Fruit fly (Drosophila melanogaster): ENCODE results near the gene Ten-a.

Ten-a gene

dm6 chrX:12221496-12221895 lies 178.0 kb downstream of the Ten-a start (continued):
- no peak for TF ChIP-seq CG9797 (GFP tag; optimal IDR thresholded peaks at IDR 0.05)
- no peak for TF ChIP-seq da (GFP tag; optimal IDR thresholded peaks at IDR 0.05)
- TF ChIP-seq CG14667 (GFP tag; IDR thresholded peaks at IDR 0.05): no peak
- no peak for TF ChIP-seq CG31224 (GFP tag; IDR thresholded peaks at IDR 0.05)
- no peak for TF ChIP-seq CG18476 (GFP tag; optimal IDR thresholded peaks at IDR 0.05)
- peak; percentile 89 for TF ChIP-seq CG2712 (tag; optimal IDR thresholded peaks at IDR 0.05)
- TF ChIP-seq CG2889 (GFP tag; IDR thresholded peaks at IDR 0.05): no peak
- TF ChIP-seq wek (GFP tag; optimal IDR thresholded peaks at IDR 0.05): no peak
- TF ChIP-seq CG15696 (tag; optimal IDR thresholded peaks at IDR 0.05): peak; percentile 9
- TF ChIP-seq CrebB (tag; optimal IDR thresholded peaks at IDR 0.05): no peak
- TF ChIP-seq CG10565 (GFP tag; optimal IDR thresholded peaks at IDR 0.05): no peak
- TF ChIP-seq sc (optimal IDR thresholded peaks at IDR 0.05): no peak
- peak; percentile 2 for TF ChIP-seq sc (GFP tag; optimal IDR thresholded peaks at IDR 0.05)
- no peak for TF ChIP-seq ato (GFP tag; IDR thresholded peaks at IDR 0.05; ENCODE audit: partially characterized antibody)
- no peak for TF ChIP-seq CG13123 (GFP tag; optimal IDR thresholded peaks at IDR 0.05)
- no peak for TF ChIP-seq CG12659 (GFP tag; optimal IDR thresholded peaks at IDR 0.05)
- peak; percentile 47 to 78 for TF ChIP-seq Pdp1 (GFP tag; optimal IDR thresholded peaks at IDR 0.05)
- TF ChIP-seq btn (GFP tag; optimal IDR thresholded peaks at IDR 0.05): no peak
- peak; percentile 54 for TF ChIP-seq lilli (GFP tag; optimal IDR thresholded peaks at IDR 0.05)
- peak; percentile 42 for TF ChIP-seq CoRest (tag; optimal IDR thresholded peaks at IDR 0.05)
- peak; percentile 43 for TF ChIP-seq CG17359 (tag; optimal IDR thresholded peaks at IDR 0.05)
- TF ChIP-seq HLHmδ (GFP tag; optimal IDR thresholded peaks at IDR 0.05): no peak
- no peak for TF ChIP-seq Dfd (GFP tag; optimal IDR thresholded peaks at IDR 0.05)
- no peak for TF ChIP-seq CG6791 (GFP tag; IDR thresholded peaks at IDR 0.05; ENCODE audit: partially characterized antibody)
- no peak for TF ChIP-seq Vsx1 (GFP tag; optimal IDR thresholded peaks at IDR 0.05)
- TF ChIP-seq CG9932 (GFP tag; IDR thresholded peaks at IDR 0.05): no peak
- TF ChIP-seq sisA (GFP tag; IDR thresholded peaks at IDR 0.05): peak; percentile 60
- peak; percentile 39 for TF ChIP-seq CG1647 (GFP tag; optimal IDR thresholded peaks at IDR 0.05)
- no peak for TF ChIP-seq CG6683 (GFP tag; optimal IDR thresholded peaks at IDR 0.05)
- TF ChIP-seq CG17361 (GFP tag; IDR thresholded peaks at IDR 0.05): peak; percentile 88
- no peak for TF ChIP-seq dan (GFP tag; IDR thresholded peaks at IDR 0.05)
- TF ChIP-seq pzg (GFP tag; optimal IDR thresholded peaks at IDR 0.05): no peak
- no peak for TF ChIP-seq D19B (GFP tag; optimal IDR thresholded peaks at IDR 0.05)
- peak; percentile 10 for TF ChIP-seq trem (tag; optimal IDR thresholded peaks at IDR 0.05)
- no peak for TF ChIP-seq CG6854 (GFP tag; optimal IDR thresholded peaks at IDR 0.05)
- no peak for TF ChIP-seq seq (GFP tag; IDR thresholded peaks at IDR 0.05)
- TF ChIP-seq Camta (GFP tag; optimal IDR thresholded peaks at IDR 0.05): peak; percentile 75
- TF ChIP-seq inv (GFP tag; IDR thresholded peaks at IDR 0.05; ENCODE audit: partially characterized antibody): no peak
- TF ChIP-seq Tbp (GFP tag; optimal IDR thresholded peaks at IDR 0.05): no peak
- no peak for TF ChIP-seq Fer2 (tag; optimal IDR thresholded peaks at IDR 0.05)
- TF ChIP-seq Dip3 (GFP tag; optimal IDR thresholded peaks at IDR 0.05): no peak
- TF ChIP-seq C15 (GFP tag; IDR thresholded peaks at IDR 0.05): no peak
- TF ChIP-seq bcd (GFP tag; optimal IDR thresholded peaks at IDR 0.05): peak; percentile 50
- no peak for TF ChIP-seq Poxn (GFP tag; IDR thresholded peaks at IDR 0.05)
- TF ChIP-seq Rfx (GFP tag; IDR thresholded peaks at IDR 0.05): peak; percentile 16; the same call in 1 of the 2 replicates
- TF ChIP-seq vfl (GFP tag; optimal IDR thresholded peaks at IDR 0.05): no peak
- TF ChIP-seq gcm (GFP tag; optimal IDR thresholded peaks at IDR 0.05): no peak
- TF ChIP-seq ATbp (GFP tag; optimal IDR thresholded peaks at IDR 0.05): no peak
- TF ChIP-seq Meics (GFP tag; optimal IDR thresholded peaks at IDR 0.05): no peak
- TF ChIP-seq tna (GFP tag; IDR thresholded peaks at IDR 0.05; ENCODE audit: partially characterized antibody): no peak
- peak; percentile 98 for TF ChIP-seq Ets65A (GFP tag)
- TF ChIP-seq CG5953 (GFP tag; IDR thresholded peaks at IDR 0.05): 0 out of 2 replicates have a peak, but pooled peaks have one; percentile 34
